Fruit fly (Drosophila melanogaster): Measurements from ENCODE around the gene gdl-ORF39.

The gdl-ORF39 gene

dm6 chr3L:15508233-15508632, 1.0 kb upstream of the gdl-ORF39 start, which contains the start of gene CG7841 (continued):
- TF ChIP-seq CG18599 (GFP tag; optimal IDR thresholded peaks at IDR 0.05) (peak; percentile 99), schlank (tag; optimal IDR thresholded peaks at IDR 0.05) (peak; percentile 97), bab2 (GFP tag; optimal IDR thresholded peaks at IDR 0.05) (peak; percentile 96), Mes4 (GFP tag; optimal IDR thresholded peaks at IDR 0.05) (peak; percentile 96), CG11695 (GFP tag; IDR thresholded peaks at IDR 0.05) (peak; percentile 98), CG17385 (GFP tag; optimal IDR thresholded peaks at IDR 0.05) (peak; percentile 97), Sox100B (GFP tag; optimal IDR thresholded peaks at IDR 0.05) (peak; percentile 97), dmrt99B (tag; optimal IDR thresholded peaks at IDR 0.05) (peak; percentile 98), CG12299 (tag; optimal IDR thresholded peaks at IDR 0.05) (peak; percentile 99), CG8281 (tag; optimal IDR thresholded peaks at IDR 0.05) (peak; percentile 89), pb (GFP tag; optimal IDR thresholded peaks at IDR 0.05) (peak; percentile 95), CG13296 (GFP tag; optimal IDR thresholded peaks at IDR 0.05) (peak; percentile 99), luna (GFP tag; optimal IDR thresholded peaks at IDR 0.05) (peak; percentile 84), CG13287 (GFP tag; IDR thresholded peaks at IDR 0.05; ENCODE audit: partially characterized antibody) (peak; percentile 42; the same call in 1 of the 2 replicates), repo (GFP tag; optimal IDR thresholded peaks at IDR 0.05) (peak; percentile 97), Bteb2 (GFP tag; optimal IDR thresholded peaks at IDR 0.05) (peak; percentile 97), knrl (GFP tag; IDR thresholded peaks at IDR 0.05; ENCODE audit: partially characterized antibody) (no peak), CG10431 (GFP tag; optimal IDR thresholded peaks at IDR 0.05) (peak; percentile 96), pfk (GFP tag; optimal IDR thresholded peaks at IDR 0.05) (peak; percentile 81), Jarid2 (GFP tag; optimal IDR thresholded peaks at IDR 0.05) (peak; percentile 88), Dip2 (GFP tag; IDR thresholded peaks at IDR 0.05) (no peak), CG3726 (GFP tag; IDR thresholded peaks at IDR 0.05) (no peak; the same call in 2 of the 3 replicates), Gsc (GFP tag; IDR thresholded peaks at IDR 0.05) (no peak), CG7745 (tag; optimal IDR thresholded peaks at IDR 0.05) (peak; percentile 77), otp (GFP tag; IDR thresholded peaks at IDR 0.05) (peak; percentile 96), Bgb (GFP tag; IDR thresholded peaks at IDR 0.05; ENCODE audit: partially characterized antibody) (no peak), Elba2 (GFP tag; optimal IDR thresholded peaks at IDR 0.05) (peak; percentile 49), HLH4C (GFP tag; IDR thresholded peaks at IDR 0.05; ENCODE audit: partially characterized antibody) (no peak), CG10321 (GFP tag; IDR thresholded peaks at IDR 0.05) (peak; percentile 77), nmo (GFP tag; optimal IDR thresholded peaks at IDR 0.05) (peak; percentile 98), mld (GFP tag; IDR thresholded peaks at IDR 0.05; ENCODE audit: partially characterized antibody) (no peak), CG12104 (GFP tag; optimal IDR thresholded peaks at IDR 0.05) (peak; percentile 97), ranshi (GFP tag; IDR thresholded peaks at IDR 0.05) (peak; percentile 96; the same call in 1 of the 2 replicates), hkb (optimal IDR thresholded peaks at IDR 0.05) (no peak), hkb (GFP tag; IDR thresholded peaks at IDR 0.05) (peak; percentile 99), Rx (GFP tag; IDR thresholded peaks at IDR 0.05) (no peak; the same call in none of the 2 replicates), Bdp1 (GFP tag; optimal IDR thresholded peaks at IDR 0.05) (peak; percentile 93), CG31441 (GFP tag; IDR thresholded peaks at IDR 0.05) (peak; percentile 98), CG18764 (GFP tag; optimal IDR thresholded peaks at IDR 0.05) (peak; percentile 94), sqz (GFP tag; optimal IDR thresholded peaks at IDR 0.05) (peak; percentile 97), Hr51 (GFP tag; optimal IDR thresholded peaks at IDR 0.05) (peak; percentile 95 to 99), E2f2 (GFP tag; IDR thresholded peaks at IDR 0.05) (peak; percentile 91), corto (GFP tag; optimal IDR thresholded peaks at IDR 0.05) (peak; percentile 98), pho (GFP tag; optimal IDR thresholded peaks at IDR 0.05) (peak; percentile 96), kah (GFP tag; optimal IDR thresholded peaks at IDR 0.05) (peak; percentile 97), Dfd (GFP tag; optimal IDR thresholded peaks at IDR 0.05) (no peak), br (optimal IDR thresholded peaks at IDR 0.05) (no peak), Gug (GFP tag; IDR thresholded peaks at IDR 0.05) (peak; percentile 75), CG9876 (GFP tag; optimal IDR thresholded peaks at IDR 0.05) (peak; percentile 86), bcd (GFP tag; optimal IDR thresholded peaks at IDR 0.05) (peak; percentile 96), Deaf1 (tag; optimal IDR thresholded peaks at IDR 0.05) (peak; percentile 87)

Measured in whole organism, embryonic.